Fruit fly (Drosophila melanogaster): ENCODE data around the gene CG14551.

CG14551 gene

dm6 chr3R:26105924-26106494 lies 43.2 kb upstream of the CG14551 start (continued):
- TF ChIP-seq Oaz (GFP tag; IDR thresholded peaks at IDR 0.05) (peak; percentile 45; the same call in 1 of the 2 replicates), CG12155 (GFP tag; optimal IDR thresholded peaks at IDR 0.05) (peak; percentile 23), ac (GFP tag; optimal IDR thresholded peaks at IDR 0.05) (no peak), Abd-B (GFP tag; optimal IDR thresholded peaks at IDR 0.05) (peak; percentile 40), Sry-δ (GFP tag; optimal IDR thresholded peaks at IDR 0.05) (no peak), Meics (GFP tag; optimal IDR thresholded peaks at IDR 0.05) (peak; percentile 83), CG7839 (tag; optimal IDR thresholded peaks at IDR 0.05) (peak; percentile 67), CG3995 (GFP tag; optimal IDR thresholded peaks at IDR 0.05) (no peak), CG10979 (tag; optimal IDR thresholded peaks at IDR 0.05) (no peak), Aef1 (GFP tag; IDR thresholded peaks at IDR 0.05) (peak; percentile 80), CG1792 (GFP tag; optimal IDR thresholded peaks at IDR 0.05) (no peak), CG8944 (GFP tag; optimal IDR thresholded peaks at IDR 0.05) (no peak), bsh (GFP tag; optimal IDR thresholded peaks at IDR 0.05) (no peak), D (optimal IDR thresholded peaks at IDR 0.05) (no peak), D (GFP tag; optimal IDR thresholded peaks at IDR 0.05) (no peak), CG11085 (GFP tag; IDR thresholded peaks at IDR 0.05) (0 out of 2 replicates have a peak, but pooled peaks have one; percentile 29), NC2β (GFP tag; optimal IDR thresholded peaks at IDR 0.05) (no peak), bowl (GFP tag; IDR thresholded peaks at IDR 0.05) (0 out of 2 replicates have a peak, but pooled peaks have one; percentile 24), Opbp (GFP tag; IDR thresholded peaks at IDR 0.05; ENCODE audit: partially characterized antibody) (no peak), fu2 (GFP tag; optimal IDR thresholded peaks at IDR 0.05) (no peak), hbn (GFP tag; IDR thresholded peaks at IDR 0.05; ENCODE audit: partially characterized antibody) (no peak), CG15073 (GFP tag; optimal IDR thresholded peaks at IDR 0.05) (no peak), vnd (GFP tag; IDR thresholded peaks at IDR 0.05; ENCODE audit: partially characterized antibody) (no peak), Lpt (GFP tag; optimal IDR thresholded peaks at IDR 0.05) (no peak), CG12219 (GFP tag; optimal IDR thresholded peaks at IDR 0.05) (no peak), Adf1 (GFP tag; IDR thresholded peaks at IDR 0.05) (no peak; the same call in 1 of the 2 replicates), lov (optimal IDR thresholded peaks at IDR 0.05) (no peak), lov (GFP tag; IDR thresholded peaks at IDR 0.05) (no peak), gro (GFP tag; optimal IDR thresholded peaks at IDR 0.05) (no peak), Hsf (GFP tag; optimal IDR thresholded peaks at IDR 0.05) (no peak), CG11093 (GFP tag; IDR thresholded peaks at IDR 0.05) (no peak), Scr (GFP tag; IDR thresholded peaks at IDR 0.05; ENCODE audit: partially characterized antibody) (no peak), CG11696 (GFP tag; IDR thresholded peaks at IDR 0.05) (peak; percentile 73), CG10543 (GFP tag; optimal IDR thresholded peaks at IDR 0.05) (peak; percentile 58), PHDP (tag; optimal IDR thresholded peaks at IDR 0.05) (peak; percentile 52), Ssrp (tag; optimal IDR thresholded peaks at IDR 0.05) (peak; percentile 11), sima (GFP tag; optimal IDR thresholded peaks at IDR 0.05) (no peak), Tbp (GFP tag; optimal IDR thresholded peaks at IDR 0.05) (no peak), pan (optimal IDR thresholded peaks at IDR 0.05) (no peak), pan (GFP tag; optimal IDR thresholded peaks at IDR 0.05 in 1 of 2, IDR thresholded peaks at IDR 0.05 in 1 of 2) (peak in 1 of 2 experiments; percentile 81), cg (GFP tag; optimal IDR thresholded peaks at IDR 0.05) (no peak), dpn (GFP tag; optimal IDR thresholded peaks at IDR 0.05) (peak; percentile 13 to 46), cad (GFP tag; optimal IDR thresholded peaks at IDR 0.05) (no peak), Optix (GFP tag; IDR thresholded peaks at IDR 0.05) (peak; percentile 49; the same call in 1 of the 3 replicates), CG2889 (GFP tag; IDR thresholded peaks at IDR 0.05) (no peak), CG5245 (GFP tag; optimal IDR thresholded peaks at IDR 0.05) (no peak), Dad (GFP tag; optimal IDR thresholded peaks at IDR 0.05) (no peak), yki (optimal IDR thresholded peaks at IDR 0.05) (no peak), Spps (tag; optimal IDR thresholded peaks at IDR 0.05) (no peak), Med (GFP tag) (peak; percentile 76), CG8359 (GFP tag; optimal IDR thresholded peaks at IDR 0.05; ENCODE audit: borderline replicate concordance) (no peak), rib (GFP tag; IDR thresholded peaks at IDR 0.05) (no peak)

Data from whole organism, embryonic.